Fruit fly (Drosophila melanogaster) whole organism, pupa: ENCODE data around the gene dati.

Source experiments
- CG32121 ChIP-seq: fragments of 200-800 bp; sonication (Bioruptor generic); IDR thresholded peaks from 2 replicates; pipeline ENCODE4 v1.3.6; 2022; ENCODE audit warnings: missing biosample characterization, missing genetic modification characterization
- EcR ChIP-seq: fragments of 200-800 bp; sonication (Bioruptor generic); optimal IDR thresholded peaks from 3 replicates; lab custom pipeline; 2019; ENCODE audit warnings: missing biosample characterization, missing genetic modification characterization, mild to moderate bottlenecking, moderate library complexity, missing genetic modification reagents

DNA sequence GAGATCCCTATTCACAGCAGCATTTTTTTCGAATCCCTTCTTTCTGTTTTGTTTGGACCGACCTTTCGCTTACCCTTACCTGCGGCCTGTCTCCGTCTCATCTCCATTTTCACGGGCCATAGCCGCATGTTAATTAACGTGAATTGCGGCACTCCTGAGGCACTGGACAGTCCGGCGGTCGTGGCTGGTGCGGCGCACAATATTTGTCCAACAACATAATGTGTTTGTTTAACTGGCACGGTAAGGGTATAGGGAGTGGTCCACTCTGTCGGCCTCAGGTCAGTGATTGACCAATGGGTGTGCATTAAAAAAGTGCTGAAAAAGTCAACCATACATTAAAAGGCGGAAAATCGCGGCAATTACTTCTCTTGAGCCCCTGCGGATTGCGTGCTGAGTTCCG lies 10.9 kb upstream of the dati start:
- TF ChIP-seq CG32121 (no peak), EcR (GFP tag; lab: Kevin White, UChicago) (no peak)
